Fruit fly (Drosophila melanogaster) whole organism, embryonic: ENCODE results near the gene Cka.
A peak's percentile ranks its signal among the peaks of the same experiment; 100 is the strongest.

Experiments
- CG12104 ChIP-seq: fragments of 200-800 bp; sonication (Bioruptor generic); optimal IDR thresholded peaks from 3 replicates; lab custom pipeline; 2016; ENCODE audit warnings: missing biosample characterization, missing genetic modification characterization
- CG12155 ChIP-seq: fragments of 200-800 bp; sonication (Bioruptor generic); optimal IDR thresholded peaks from 3 replicates; lab custom pipeline; 2016; ENCODE audit warnings: missing biosample characterization, missing genetic modification characterization
- CG1233 ChIP-seq: fragments of 200-800 bp; sonication (Bioruptor generic); optimal IDR thresholded peaks from 4 replicates; lab custom pipeline; 2018; ENCODE audit warnings: missing biosample characterization, mild to moderate bottlenecking, missing genetic modification characterization
- CG15269 ChIP-seq: fragments of 200-800 bp; sonication (Bioruptor generic); optimal IDR thresholded peaks from 2 replicates; lab custom pipeline; 2018; ENCODE audit warnings: missing biosample characterization, mild to moderate bottlenecking, missing genetic modification characterization, moderate library complexity
- CG17186 ChIP-seq: fragments of 200-800 bp; sonication (Bioruptor generic); optimal IDR thresholded peaks from 3 replicates; lab custom pipeline; 2017; ENCODE audit warnings: missing biosample characterization, missing genetic modification reagents, missing genetic modification characterization
- CG17912 ChIP-seq: fragments of 200-800 bp; sonication (Bioruptor generic); optimal IDR thresholded peaks from 2 replicates; lab custom pipeline; 2018; ENCODE audit warnings: missing biosample characterization, mild to moderate bottlenecking, missing genetic modification characterization
- CG18011 ChIP-seq: fragments of 200-800 bp; sonication (Bioruptor generic); optimal IDR thresholded peaks from 2 replicates; lab custom pipeline; 2017; ENCODE audit warnings: missing biosample characterization, missing genetic modification characterization, mild to moderate bottlenecking, moderate library complexity, missing genotype
- CG1832 ChIP-seq: fragments of 200-800 bp; sonication (Bioruptor generic); optimal IDR thresholded peaks from 2 replicates; lab custom pipeline; 2017; ENCODE audit warnings: missing biosample characterization, mild to moderate bottlenecking, missing genetic modification characterization, inconsistent platforms
- CG18619 ChIP-seq: fragments of 200-800 bp; sonication (Bioruptor generic); optimal IDR thresholded peaks from 3 replicates; lab custom pipeline; 2017; ENCODE audit warnings: missing biosample characterization, mild to moderate bottlenecking, missing genetic modification characterization
- CG2202 ChIP-seq: fragments of 200-800 bp; sonication (Bioruptor generic); optimal IDR thresholded peaks from 2 replicates; lab custom pipeline; 2018; ENCODE audit warnings: missing biosample characterization, mild to moderate bottlenecking, missing genetic modification characterization
- CG4360 ChIP-seq: fragments of 200-800 bp; sonication (Bioruptor generic); IDR thresholded peaks from 2 replicates; pipeline ENCODE4 v1.3.6; 2022; ENCODE audit warnings: missing biosample characterization, missing genetic modification characterization
- CG6791 ChIP-seq: fragments of 200-800 bp; sonication (Bioruptor generic); IDR thresholded peaks from 3 replicates; pipeline ENCODE4 v1.3.6; 2022; ENCODE audit warnings: missing biosample characterization, missing genetic modification characterization; ENCODE audit not compliant: partially characterized antibody
- CG6854 ChIP-seq: fragments of 200-800 bp; sonication (Bioruptor generic); optimal IDR thresholded peaks from 3 replicates; lab custom pipeline; 2017; ENCODE audit warnings: missing biosample characterization, mild to moderate bottlenecking, missing genetic modification characterization
- CG8478 ChIP-seq: fragments of >200 bp; optimal IDR thresholded peaks from 2 replicates; lab custom pipeline; 2018
- CG8765 ChIP-seq: fragments of 200-800 bp; sonication (Bioruptor generic); IDR thresholded peaks from 2 replicates; pipeline ENCODE4 v1.3.6; 2022; ENCODE audit warnings: missing biosample characterization, missing genetic modification characterization
- CG9609 ChIP-seq: fragments of 200-800 bp; sonication (Bioruptor generic); optimal IDR thresholded peaks from 3 replicates; lab custom pipeline; 2016; ENCODE audit warnings: missing biosample characterization, missing genetic modification characterization
- CG9727 ChIP-seq: fragments of 200-800 bp; sonication (Bioruptor generic); optimal IDR thresholded peaks from 3 replicates; lab custom pipeline; 2017; ENCODE audit warnings: missing biosample characterization, mild to moderate bottlenecking, missing genetic modification characterization
- CTCF ChIP-seq: fragments of 200-800 bp; sonication (Bioruptor generic); optimal IDR thresholded peaks from 2 replicates; lab custom pipeline; 2017; ENCODE audit warnings: missing biosample characterization, mild to moderate bottlenecking, missing genetic modification characterization, moderate library complexity
- Dfd ChIP-seq, 2 experiments: fragments of >200 bp; optimal IDR thresholded peaks; 2 replicates each; lab custom pipeline; 2017; ENCODE audit warnings: missing biosample characterization in 2 of 2, missing genetic modification characterization in 2 of 2
- Dll ChIP-seq: fragments of 200-800 bp; sonication (Bioruptor generic); IDR thresholded peaks from 4 replicates; pipeline ENCODE4 v1.3.6; 2022; ENCODE audit warnings: missing biosample characterization, missing genetic modification characterization; ENCODE audit not compliant: partially characterized antibody
- Dp ChIP-seq: fragments of 200-800 bp; sonication (Bioruptor generic); optimal IDR thresholded peaks from 2 replicates; lab custom pipeline; 2018; ENCODE audit warnings: missing biosample characterization, mild to moderate bottlenecking, missing genetic modification characterization, moderate library complexity
- Eip74EF ChIP-seq, 2 experiments: fragments of 200-800 bp in 1 of 2; fragments of >200 bp in 1 of 2; sonication (Bioruptor generic) in 1 of 2; optimal IDR thresholded peaks; 2 replicates each; lab custom pipeline; 2017 to 2019; ENCODE audit warnings: missing biosample characterization in 2 of 2, missing genetic modification characterization in 2 of 2, mild to moderate bottlenecking in 1 of 2, moderate library complexity in 1 of 2
- GATAe ChIP-seq: fragments of 200-800 bp; sonication (Bioruptor generic); conservative IDR thresholded peaks from 2 replicates; pipeline ENCODE4 v1.3.6; 2022; ENCODE audit warnings: missing biosample characterization, missing genetic modification characterization
- HLH3B ChIP-seq: fragments of 200-800 bp; sonication (Bioruptor generic); IDR thresholded peaks from 2 replicates; pipeline ENCODE4 v1.3.6; 2022; ENCODE audit warnings: missing biosample characterization, missing genetic modification characterization
- Lim3 ChIP-seq: fragments of 200-800 bp; sonication (Bioruptor generic); IDR thresholded peaks from 2 replicates; pipeline ENCODE4 v1.3.6; 2022; ENCODE audit warnings: missing biosample characterization, missing genetic modification characterization
- ab ChIP-seq: fragments of 200-800 bp; sonication (Bioruptor generic); optimal IDR thresholded peaks from 2 replicates; lab custom pipeline; 2016; ENCODE audit warnings: missing biosample characterization, missing genetic modification characterization
- amos ChIP-seq: fragments of 200-800 bp; sonication (Bioruptor generic); IDR thresholded peaks from 2 replicates; pipeline ENCODE4 v1.3.6; 2022; ENCODE audit warnings: missing biosample characterization, missing genetic modification characterization; ENCODE audit not compliant: partially characterized antibody
- aop ChIP-seq: fragments of 200-800 bp; sonication (Bioruptor generic); IDR thresholded peaks from 2 replicates; pipeline ENCODE4 v1.3.6; 2022; ENCODE audit warnings: missing biosample characterization, missing genetic modification characterization
- bab2 ChIP-seq: fragments of 200-800 bp; sonication (Bioruptor generic); optimal IDR thresholded peaks from 2 replicates; lab custom pipeline; 2016; ENCODE audit warnings: missing biosample characterization, missing genetic modification characterization
- bbx ChIP-seq: fragments of 200-800 bp; sonication (Bioruptor generic); IDR thresholded peaks from 2 replicates; pipeline ENCODE4 v1.3.6; 2022; ENCODE audit warnings: missing biosample characterization, missing genetic modification characterization; ENCODE audit not compliant: partially characterized antibody
- cad ChIP-seq: fragments of >200 bp; optimal IDR thresholded peaks from 2 replicates; lab custom pipeline; 2017; ENCODE audit warnings: missing biosample characterization, missing genetic modification characterization
- cato ChIP-seq: fragments of 200-800 bp; sonication (Bioruptor generic); optimal IDR thresholded peaks from 2 replicates; lab custom pipeline; 2016; ENCODE audit warnings: missing biosample characterization, missing genetic modification characterization, borderline replicate concordance
- fd64A ChIP-seq: fragments of 200-800 bp; sonication (Bioruptor generic); optimal IDR thresholded peaks from 3 replicates; lab custom pipeline; 2018; ENCODE audit warnings: missing biosample characterization, mild to moderate bottlenecking, missing genetic modification characterization
- her ChIP-seq: fragments of 200-800 bp; sonication (Bioruptor generic); optimal IDR thresholded peaks from 2 replicates; lab custom pipeline; 2016; ENCODE audit warnings: missing biosample characterization, missing genetic modification characterization
- hkb ChIP-seq, 2 experiments: fragments of 200-800 bp in 1 of 2; fragments of >200 bp in 1 of 2; sonication (Bioruptor generic) in 1 of 2; IDR thresholded peaks in 1 of 2; optimal IDR thresholded peaks in 1 of 2; 2 replicates each; pipeline versions ENCODE4 v1.3.6 to Lab custom; 2017 to 2022; ENCODE audit warnings: missing biosample characterization in 1 of 2, missing genetic modification characterization in 1 of 2
- lmd ChIP-seq: fragments of 200-800 bp; sonication (Bioruptor generic); IDR thresholded peaks from 2 replicates; pipeline ENCODE4 v1.3.6; 2022; ENCODE audit warnings: missing biosample characterization, missing genetic modification characterization
- luna ChIP-seq: fragments of 200-800 bp; sonication (Bioruptor generic); optimal IDR thresholded peaks from 2 replicates; lab custom pipeline; 2016; ENCODE audit warnings: missing biosample characterization, missing genetic modification characterization
- mld ChIP-seq: fragments of 200-800 bp; sonication (Bioruptor generic); IDR thresholded peaks from 3 replicates; pipeline ENCODE4 v1.3.6; 2022; ENCODE audit warnings: missing biosample characterization, missing genetic modification characterization; ENCODE audit not compliant: partially characterized antibody
- nau ChIP-seq: fragments of 200-800 bp; sonication (Bioruptor generic); optimal IDR thresholded peaks from 3 replicates; lab custom pipeline; 2017; ENCODE audit warnings: missing biosample characterization, mild to moderate bottlenecking, missing genetic modification characterization, missing genetic modification reagents
- pho ChIP-seq: fragments of 200-800 bp; sonication (Bioruptor generic); optimal IDR thresholded peaks from 2 replicates; lab custom pipeline; 2016; ENCODE audit warnings: missing biosample characterization, missing genetic modification characterization
- scrt ChIP-seq: fragments of 200-800 bp; sonication (Bioruptor generic); optimal IDR thresholded peaks from 2 replicates; lab custom pipeline; 2018; ENCODE audit warnings: missing biosample characterization, mild to moderate bottlenecking, missing genetic modification characterization, moderate library complexity
- sd ChIP-seq: fragments of 200-800 bp; sonication (Bioruptor generic); optimal IDR thresholded peaks from 3 replicates; lab custom pipeline; 2018; ENCODE audit warnings: missing biosample characterization, mild to moderate bottlenecking, missing genetic modification characterization, moderate library complexity
- shn ChIP-seq: fragments of 200-800 bp; sonication (Bioruptor generic); optimal IDR thresholded peaks from 3 replicates; lab custom pipeline; 2016; ENCODE audit warnings: missing biosample characterization, missing genetic modification characterization
- sim ChIP-seq: fragments of 200-800 bp; sonication (Bioruptor generic); IDR thresholded peaks from 2 replicates; pipeline ENCODE4 v1.3.6; 2022; ENCODE audit warnings: missing biosample characterization, missing genetic modification characterization
- sug ChIP-seq: fragments of 200-800 bp; optimal IDR thresholded peaks from 2 replicates; lab custom pipeline; 2019; ENCODE audit warnings: missing biosample characterization, mild to moderate bottlenecking, missing genetic modification characterization, moderate library complexity
- trh ChIP-seq: fragments of 200-800 bp; sonication (Bioruptor generic); optimal IDR thresholded peaks from 2 replicates; lab custom pipeline; 2016; ENCODE audit warnings: missing biosample characterization, missing genetic modification characterization
- wek ChIP-seq: fragments of 200-800 bp; sonication (Bioruptor generic); optimal IDR thresholded peaks from 3 replicates; lab custom pipeline; 2018; ENCODE audit warnings: missing biosample characterization, mild to moderate bottlenecking, missing genetic modification characterization, moderate library complexity
- z ChIP-seq: fragments of 200-800 bp; sonication (Bioruptor generic); IDR thresholded peaks from 3 replicates; pipeline ENCODE4 v1.3.6; 2022; ENCODE audit warnings: missing biosample characterization, missing genetic modification characterization

The Cka gene

dm6 chr2L:8001694-8002627 is 28.6 kb upstream of the Cka start (continued):
- TF ChIP-seq Dp (GFP tag; lab: Kevin White, UChicago), result no peak
- TF ChIP-seq cato (GFP tag; lab: Kevin White, UChicago), result peak; percentile 73
- TF ChIP-seq sug, result peak; percentile 85
- TF ChIP-seq CG12104 (GFP tag; lab: Kevin White, UChicago), result peak; percentile 90
- TF ChIP-seq sim (GFP tag; lab: Robert Waterston, UW), result peak; percentile 39; the same call in 1 of the 2 replicates
- no peak for TF ChIP-seq hkb (optimal IDR thresholded peaks at IDR 0.05; lab: Kevin White, UChicago)
- peak; percentile 86 for TF ChIP-seq hkb (GFP tag; IDR thresholded peaks at IDR 0.05; lab: Robert Waterston, UW)
- peak; percentile 89 for TF ChIP-seq nau (GFP tag; lab: Kevin White, UChicago)
- TF ChIP-seq cad (GFP tag; lab: Kevin White, UChicago), result no peak
- TF ChIP-seq wek (GFP tag; lab: Kevin White, UChicago), result peak; percentile 1
- TF ChIP-seq HLH3B (GFP tag; lab: Robert Waterston, UW), result peak; percentile 71
- peak; percentile 48 for TF ChIP-seq CTCF (GFP tag; lab: Kevin White, UChicago)
- TF ChIP-seq ab (GFP tag; lab: Kevin White, UChicago), result peak; percentile 35
- TF ChIP-seq CG9727 (GFP tag; lab: Kevin White, UChicago), result peak; percentile 93
- no peak for TF ChIP-seq CG1832 (GFP tag; lab: Kevin White, UChicago)
- TF ChIP-seq bbx, result no peak
- peak; percentile 81 for TF ChIP-seq bab2
- peak; percentile 60 for TF ChIP-seq CG18011
- no peak for TF ChIP-seq Dll (GFP tag; lab: Robert Waterston, UW)
- TF ChIP-seq CG17186 (GFP tag; lab: Kevin White, UChicago), result no peak
- 0 out of 2 replicates have a peak, but pooled peaks have one; percentile 41 for TF ChIP-seq Lim3 (GFP tag; lab: Robert Waterston, UW)
- TF ChIP-seq CG9609, result peak; percentile 71
- peak; percentile 87 for TF ChIP-seq lmd (GFP tag; lab: Robert Waterston, UW)
- TF ChIP-seq GATAe, result peak; percentile 70
- TF ChIP-seq CG12155 (GFP tag; lab: Kevin White, UChicago), result peak; percentile 71
- TF ChIP-seq z (GFP tag; lab: Robert Waterston, UW), result no peak
- TF ChIP-seq CG4360 (GFP tag; lab: Robert Waterston, UW), result no peak
- peak; percentile 66 for TF ChIP-seq trh (GFP tag; lab: Kevin White, UChicago)
- TF ChIP-seq CG6791 (GFP tag; lab: Robert Waterston, UW), result no peak
- no peak for TF ChIP-seq CG8765 (GFP tag; lab: Robert Waterston, UW)
- TF ChIP-seq CG6854, result peak; percentile 85
- peak; percentile 75 for TF ChIP-seq scrt (GFP tag; lab: Kevin White, UChicago)
- peak; percentile 68 for TF ChIP-seq sd (tag; lab: Kevin White, UChicago)
- TF ChIP-seq CG1233 (GFP tag; lab: Kevin White, UChicago), result peak; percentile 85
- no peak for TF ChIP-seq luna (GFP tag; lab: Kevin White, UChicago)
- peak; percentile 56 for TF ChIP-seq CG2202 (tag; lab: Kevin White, UChicago)
- TF ChIP-seq CG15269 (tag; lab: Kevin White, UChicago), result peak; percentile 91
- TF ChIP-seq Eip74EF (GFP tag; optimal IDR thresholded peaks at IDR 0.05; lab: Kevin White, UChicago), result peak in 1 of 2 experiments; percentile 90
- TF ChIP-seq pho, result peak; percentile 84
- TF ChIP-seq CG8478, result no peak
- peak; percentile 80 for TF ChIP-seq her (GFP tag; lab: Kevin White, UChicago)
- TF ChIP-seq CG18619 (GFP tag; lab: Kevin White, UChicago), result peak; percentile 88
- TF ChIP-seq aop, result no peak
- no peak for TF ChIP-seq CG17912 (GFP tag; lab: Kevin White, UChicago)
- no peak for TF ChIP-seq mld (GFP tag; lab: Robert Waterston, UW)
- no peak for TF ChIP-seq amos (GFP tag; lab: Robert Waterston, UW)
- TF ChIP-seq shn (GFP tag; lab: Kevin White, UChicago), result peak; percentile 79
- no peak for TF ChIP-seq Dfd (GFP tag; optimal IDR thresholded peaks at IDR 0.05; lab: Kevin White, UChicago)
- peak; percentile 37 for TF ChIP-seq fd64A
